Fruit fly (Drosophila melanogaster) whole organism, embryonic: Measurements from ENCODE around the gene Notum.

Experiments
- Antp ChIP-seq: fragments of 200-800 bp; sonication (Bioruptor generic); optimal IDR thresholded peaks from 3 replicates; lab custom pipeline; 2016; ENCODE audit warnings: missing biosample characterization, missing genetic modification characterization
- CG10147 ChIP-seq: fragments of 200-800 bp; sonication (Bioruptor generic); optimal IDR thresholded peaks from 2 replicates; lab custom pipeline; 2019; ENCODE audit warnings: missing biosample characterization, mild to moderate bottlenecking, missing genetic modification characterization, moderate library complexity
- CG10431 ChIP-seq: fragments of 200-800 bp; sonication (Bioruptor generic); optimal IDR thresholded peaks from 3 replicates; lab custom pipeline; 2018; ENCODE audit warnings: missing biosample characterization, mild to moderate bottlenecking, missing genetic modification characterization
- CG11093 ChIP-seq: fragments of 200-800 bp; sonication (Bioruptor generic); IDR thresholded peaks from 3 replicates; pipeline ENCODE4 v1.3.6; 2022; ENCODE audit warnings: missing biosample characterization, missing genetic modification characterization
- CG11504 ChIP-seq: fragments of 200-800 bp; sonication (Bioruptor generic); optimal IDR thresholded peaks from 3 replicates; lab custom pipeline; 2019; ENCODE audit warnings: missing biosample characterization, mild to moderate bottlenecking, missing genetic modification characterization, moderate library complexity
- CG12236 ChIP-seq: fragments of 200-800 bp; sonication (Bioruptor generic); optimal IDR thresholded peaks from 2 replicates; lab custom pipeline; 2016; ENCODE audit warnings: missing biosample characterization, missing genetic modification characterization
- CG12299 ChIP-seq: fragments of 200-800 bp; sonication (Bioruptor generic); optimal IDR thresholded peaks from 2 replicates; lab custom pipeline; 2018; ENCODE audit warnings: missing biosample characterization, mild to moderate bottlenecking, missing genetic modification characterization
- CG16863 ChIP-seq: fragments of 200-800 bp; sonication (Bioruptor generic); optimal IDR thresholded peaks from 3 replicates; lab custom pipeline; 2016; ENCODE audit warnings: missing biosample characterization, missing genetic modification characterization
- CG17912 ChIP-seq: fragments of 200-800 bp; sonication (Bioruptor generic); optimal IDR thresholded peaks from 2 replicates; lab custom pipeline; 2018; ENCODE audit warnings: missing biosample characterization, mild to moderate bottlenecking, missing genetic modification characterization
- CG2129 ChIP-seq: fragments of 200-800 bp; sonication (Bioruptor generic); IDR thresholded peaks from 2 replicates; pipeline ENCODE4 v1.3.6; 2022; ENCODE audit warnings: missing biosample characterization, missing genetic modification characterization; ENCODE audit not compliant: partially characterized antibody
- CG2199 ChIP-seq: fragments of 200-800 bp; sonication (Bioruptor generic); IDR thresholded peaks from 3 replicates; pipeline ENCODE4 v1.3.6; 2022; ENCODE audit warnings: missing biosample characterization, missing genetic modification characterization
- CG30403 ChIP-seq: fragments of 200-800 bp; sonication (Bioruptor generic); optimal IDR thresholded peaks from 3 replicates; lab custom pipeline; 2016; ENCODE audit warnings: missing biosample characterization, missing genetic modification characterization
- CG3281 ChIP-seq: fragments of 200-800 bp; sonication (Bioruptor generic); optimal IDR thresholded peaks from 3 replicates; lab custom pipeline; 2017; ENCODE audit warnings: missing biosample characterization, mild to moderate bottlenecking, missing genetic modification characterization
- CG4360 ChIP-seq: fragments of 200-800 bp; sonication (Bioruptor generic); IDR thresholded peaks from 2 replicates; pipeline ENCODE4 v1.3.6; 2022; ENCODE audit warnings: missing biosample characterization, missing genetic modification characterization
- CG5245 ChIP-seq: fragments of 200-800 bp; sonication (Bioruptor generic); optimal IDR thresholded peaks from 3 replicates; lab custom pipeline; 2016; ENCODE audit warnings: missing biosample characterization, missing genetic modification characterization
- CG7556 ChIP-seq: fragments of 200-800 bp; sonication (Bioruptor generic); optimal IDR thresholded peaks from 2 replicates; lab custom pipeline; 2017; ENCODE audit warnings: missing biosample characterization, mild to moderate bottlenecking, missing genetic modification characterization
- CG7963 ChIP-seq: fragments of 200-800 bp; sonication (Bioruptor generic); IDR thresholded peaks from 3 replicates; pipeline ENCODE4 v1.3.6; 2022; ENCODE audit warnings: missing biosample characterization, missing genetic modification characterization; ENCODE audit not compliant: partially characterized antibody
- CG8944 ChIP-seq: fragments of 200-800 bp; sonication (Bioruptor generic); optimal IDR thresholded peaks from 3 replicates; lab custom pipeline; 2016; ENCODE audit warnings: missing biosample characterization, missing genetic modification characterization
- CG9817 ChIP-seq: fragments of 200-800 bp; sonication (Bioruptor generic); optimal IDR thresholded peaks from 2 replicates; lab custom pipeline; 2018; ENCODE audit warnings: missing biosample characterization, mild to moderate bottlenecking, missing genetic modification characterization, moderate library complexity
- CHES-1-like ChIP-seq: fragments of 200-800 bp; sonication (Bioruptor generic); optimal IDR thresholded peaks from 2 replicates; lab custom pipeline; 2016; ENCODE audit warnings: missing biosample characterization, missing genetic modification characterization
- Chrac-16 ChIP-seq: fragments of 200-800 bp; sonication (Bioruptor generic); optimal IDR thresholded peaks from 3 replicates; lab custom pipeline; 2016; ENCODE audit warnings: missing biosample characterization, missing genetic modification characterization
- CkIIα-i1 ChIP-seq: fragments of 200-800 bp; sonication (Bioruptor generic); IDR thresholded peaks from 2 replicates; pipeline ENCODE4 v1.3.6; 2022; ENCODE audit warnings: missing biosample characterization, missing genetic modification characterization
- D19B ChIP-seq: fragments of 200-800 bp; sonication (Bioruptor generic); optimal IDR thresholded peaks from 2 replicates; lab custom pipeline; 2017; ENCODE audit warnings: missing biosample characterization, mild to moderate bottlenecking, missing genetic modification characterization
- Doc2 ChIP-seq: fragments of 200-800 bp; sonication (Bioruptor generic); IDR thresholded peaks from 2 replicates; pipeline ENCODE4 v1.3.6; 2022; ENCODE audit warnings: missing biosample characterization, missing genetic modification characterization
- Eip74EF ChIP-seq, 2 experiments: fragments of 200-800 bp in 1 of 2; fragments of >200 bp in 1 of 2; sonication (Bioruptor generic) in 1 of 2; optimal IDR thresholded peaks; 2 replicates each; lab custom pipeline; 2017 to 2019; ENCODE audit warnings: missing biosample characterization in 2 of 2, missing genetic modification characterization in 2 of 2, mild to moderate bottlenecking in 1 of 2, moderate library complexity in 1 of 2
- Ets65A ChIP-seq: fragments of 200-800 bp; sonication (Bioruptor generic); peaks from one replicate; lab custom pipeline; 2016; ENCODE audit warnings: missing biosample characterization, missing genetic modification characterization
- Kr ChIP-seq: fragments of 200-800 bp; sonication (Bioruptor generic); optimal IDR thresholded peaks from 2 replicates; lab custom pipeline; 2017; ENCODE audit warnings: missing biosample characterization, mild to moderate bottlenecking, missing genetic modification characterization
- Side ChIP-seq: fragments of 200-800 bp; sonication (Bioruptor generic); optimal IDR thresholded peaks from 2 replicates; lab custom pipeline; 2016; ENCODE audit warnings: missing biosample characterization, missing genetic modification characterization
- amos ChIP-seq: fragments of 200-800 bp; sonication (Bioruptor generic); IDR thresholded peaks from 2 replicates; pipeline ENCODE4 v1.3.6; 2022; ENCODE audit warnings: missing biosample characterization, missing genetic modification characterization; ENCODE audit not compliant: partially characterized antibody
- ash1 ChIP-seq: fragments of 200-800 bp; sonication (Bioruptor generic); optimal IDR thresholded peaks from 2 replicates; lab custom pipeline; 2018; ENCODE audit warnings: missing biosample characterization, mild to moderate bottlenecking, missing genetic modification characterization
- bigmax ChIP-seq: fragments of 200-800 bp; sonication (Bioruptor generic); optimal IDR thresholded peaks from 2 replicates; lab custom pipeline; 2018; ENCODE audit warnings: missing biosample characterization, mild to moderate bottlenecking, missing genetic modification characterization
- bowl ChIP-seq: fragments of 200-800 bp; sonication (Bioruptor generic); IDR thresholded peaks from 2 replicates; pipeline ENCODE4 v1.3.6; 2022; ENCODE audit warnings: missing biosample characterization, missing genetic modification characterization
- bsh ChIP-seq, 2 experiments: fragments of 200-800 bp; sonication (Bioruptor generic); optimal IDR thresholded peaks; 2 replicates each; lab custom pipeline; 2017 to 2018; ENCODE audit warnings: mild to moderate bottlenecking in 2 of 2, missing biosample characterization in 2 of 2, missing genetic modification characterization in 2 of 2, moderate library complexity in 1 of 2
- btn ChIP-seq: fragments of 200-800 bp; sonication (Bioruptor generic); optimal IDR thresholded peaks from 2 replicates; lab custom pipeline; 2016; ENCODE audit warnings: missing biosample characterization, missing genetic modification characterization
- cg ChIP-seq: fragments of 200-800 bp; sonication (Bioruptor generic); optimal IDR thresholded peaks from 3 replicates; lab custom pipeline; 2019; ENCODE audit warnings: missing biosample characterization, mild to moderate bottlenecking, missing genetic modification characterization, moderate library complexity
- chm ChIP-seq: fragments of 200-800 bp; sonication (Bioruptor generic); IDR thresholded peaks from 2 replicates; pipeline ENCODE4 v1.3.6; 2022; ENCODE audit warnings: missing biosample characterization, missing genetic modification characterization
- eyg ChIP-seq: fragments of 200-800 bp; sonication (Bioruptor generic); optimal IDR thresholded peaks from 3 replicates; lab custom pipeline; 2016; ENCODE audit warnings: missing biosample characterization, missing genetic modification characterization
- hb ChIP-seq: fragments of 200-800 bp; sonication (Bioruptor generic); IDR thresholded peaks from 3 replicates; pipeline ENCODE4 v1.3.6; 2022; ENCODE audit warnings: missing biosample characterization, missing genetic modification characterization; ENCODE audit not compliant: partially characterized antibody
- her ChIP-seq: fragments of 200-800 bp; sonication (Bioruptor generic); optimal IDR thresholded peaks from 2 replicates; lab custom pipeline; 2016; ENCODE audit warnings: missing biosample characterization, missing genetic modification characterization
- jumu ChIP-seq: fragments of 200-800 bp; sonication (Bioruptor generic); optimal IDR thresholded peaks from 3 replicates; lab custom pipeline; 2016; ENCODE audit warnings: missing biosample characterization, missing genetic modification characterization
- lov ChIP-seq, 2 experiments: fragments of 200-800 bp in 1 of 2; fragments of >200 bp in 1 of 2; sonication (Bioruptor generic) in 1 of 2; IDR thresholded peaks in 1 of 2; optimal IDR thresholded peaks in 1 of 2; 2 replicates in 1 of 2; 3 replicates in 1 of 2; pipeline versions ENCODE4 v1.3.6 to Lab custom; 2017 to 2022; ENCODE audit warnings: missing biosample characterization in 1 of 2, missing genetic modification characterization in 1 of 2
- mam ChIP-seq: fragments of 200-800 bp; sonication (Bioruptor generic); optimal IDR thresholded peaks from 3 replicates; lab custom pipeline; 2016; ENCODE audit warnings: missing biosample characterization, missing genetic modification characterization
- pho ChIP-seq: fragments of 200-800 bp; sonication (Bioruptor generic); optimal IDR thresholded peaks from 2 replicates; lab custom pipeline; 2016; ENCODE audit warnings: missing biosample characterization, missing genetic modification characterization
- sens ChIP-seq: fragments of 200-800 bp; sonication (Bioruptor generic); peaks from one replicate; lab custom pipeline; 2016; ENCODE audit warnings: missing biosample characterization, missing genetic modification characterization
- sens-2 ChIP-seq: fragments of 200-800 bp; sonication (Bioruptor generic); IDR thresholded peaks from 2 replicates; pipeline ENCODE4 v1.3.6; 2022; ENCODE audit warnings: missing biosample characterization, missing genetic modification characterization
- sqz ChIP-seq: fragments of 200-800 bp; sonication (Bioruptor generic); optimal IDR thresholded peaks from 3 replicates; lab custom pipeline; 2018; ENCODE audit warnings: missing biosample characterization, mild to moderate bottlenecking, missing genetic modification characterization
- trem ChIP-seq: fragments of 200-800 bp; optimal IDR thresholded peaks from 3 replicates; lab custom pipeline; 2019; ENCODE audit warnings: missing biosample characterization, mild to moderate bottlenecking, missing genetic modification characterization, moderate library complexity
- tup ChIP-seq: fragments of 200-800 bp; sonication (Bioruptor generic); optimal IDR thresholded peaks from 2 replicates; lab custom pipeline; 2016; ENCODE audit warnings: missing biosample characterization, mild to moderate bottlenecking, missing genetic modification characterization, moderate library complexity
- wdn ChIP-seq: fragments of 200-800 bp; sonication (Bioruptor generic); IDR thresholded peaks from 2 replicates; pipeline ENCODE4 v1.3.6; 2022; ENCODE audit warnings: missing biosample characterization, missing genetic modification characterization
- wor ChIP-seq: fragments of 200-800 bp; sonication (Bioruptor generic); IDR thresholded peaks from 2 replicates; pipeline ENCODE4 v1.3.6; 2022; ENCODE audit warnings: missing biosample characterization, missing genetic modification characterization
- zfh2 ChIP-seq: fragments of 200-800 bp; sonication (Bioruptor generic); optimal IDR thresholded peaks from 2 replicates; lab custom pipeline; 2016; ENCODE audit warnings: missing biosample characterization, missing genetic modification characterization

The Notum gene

DNA sequence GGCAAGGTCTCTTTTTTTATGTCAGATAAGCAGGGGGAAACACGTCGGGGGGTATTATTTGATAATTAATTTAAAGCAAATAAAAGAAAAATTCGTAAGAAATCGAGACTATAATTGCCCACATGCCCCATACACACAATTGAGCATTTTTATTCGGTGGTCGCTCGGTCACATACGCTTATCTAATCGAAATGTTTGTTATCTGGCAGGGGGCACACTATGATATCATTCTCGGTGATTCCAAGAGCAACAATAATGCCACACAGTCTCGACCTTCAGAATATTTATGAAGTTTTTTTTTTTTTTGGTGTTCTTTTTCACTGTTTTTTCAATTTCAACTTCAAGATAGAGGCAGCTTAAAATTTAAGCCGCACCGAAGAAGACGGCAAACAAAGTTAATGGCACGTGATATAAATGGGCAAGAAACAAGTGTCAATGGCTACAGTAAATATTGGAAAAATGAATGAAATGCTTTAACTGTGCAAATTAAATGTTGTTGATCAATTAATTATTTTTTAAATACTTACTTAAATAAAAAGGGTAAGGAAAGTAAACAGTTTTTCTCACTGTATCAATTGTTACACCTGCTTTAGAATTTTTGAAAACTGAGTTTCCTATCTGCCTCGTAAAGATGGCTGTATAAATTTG lies 23.8 kb upstream of the Notum start (continued):
- TF ChIP-seq CG11093 (GFP tag; lab: Robert Waterston, UW) = peak; percentile 26; the same call in 1 of the 3 replicates
- peak; percentile 63 for TF ChIP-seq CG7556
- peak; percentile 46 for TF ChIP-seq CG10147 (GFP tag; lab: Kevin White, UChicago)
- TF ChIP-seq wor (GFP tag; lab: Robert Waterston, UW) = no peak
- no peak; the same call in 1 of the 2 replicates for TF ChIP-seq chm
- no peak for TF ChIP-seq CHES-1-like (GFP tag; lab: Kevin White, UChicago)
- TF ChIP-seq CG5245 = no peak
- TF ChIP-seq mam (GFP tag; lab: Kevin White, UChicago) = peak; percentile 3
- no peak for TF ChIP-seq CG30403
- TF ChIP-seq Chrac-16 = no peak
- no peak for TF ChIP-seq wdn
- no peak for TF ChIP-seq lov (optimal IDR thresholded peaks at IDR 0.05; lab: Kevin White, UChicago)
- no peak for TF ChIP-seq lov (GFP tag; IDR thresholded peaks at IDR 0.05; lab: Robert Waterston, UW)
- TF ChIP-seq eyg = no peak
- no peak for TF ChIP-seq ash1
- TF ChIP-seq trem (tag; lab: Kevin White, UChicago) = peak; percentile 10
- TF ChIP-seq CG3281 (GFP tag; lab: Kevin White, UChicago) = peak; percentile 65
- TF ChIP-seq bowl (GFP tag; lab: Robert Waterston, UW) = no peak
- TF ChIP-seq CG12236 (GFP tag; lab: Kevin White, UChicago) = no peak
- no peak for TF ChIP-seq CkIIα-i1 (GFP tag; lab: Robert Waterston, UW)
- no peak for TF ChIP-seq CG11504 (tag; lab: Kevin White, UChicago)
- TF ChIP-seq sens (GFP tag; lab: Kevin White, UChicago) = peak; percentile 82
- peak; percentile 85 for TF ChIP-seq sqz (GFP tag; lab: Kevin White, UChicago)
- no peak for TF ChIP-seq Ets65A (GFP tag; lab: Kevin White, UChicago)
- no peak for TF ChIP-seq Doc2
- no peak for TF ChIP-seq hb
- peak; percentile 13 for TF ChIP-seq pho (GFP tag; lab: Kevin White, UChicago)
- TF ChIP-seq CG2199 = 0 out of 3 replicates have a peak, but pooled peaks have one; percentile 24
- no peak for TF ChIP-seq Side (GFP tag; lab: Kevin White, UChicago)
- TF ChIP-seq bigmax (GFP tag; lab: Kevin White, UChicago) = no peak
- peak in 1 of 2 experiments; percentile 53 for TF ChIP-seq bsh (GFP tag; optimal IDR thresholded peaks at IDR 0.05; lab: Kevin White, UChicago)
- no peak for TF ChIP-seq amos
- no peak for TF ChIP-seq tup (GFP tag; lab: Kevin White, UChicago)
- TF ChIP-seq CG8944 (GFP tag; lab: Kevin White, UChicago) = no peak
- peak; percentile 18 for TF ChIP-seq D19B (GFP tag; lab: Kevin White, UChicago)
- 0 out of 2 replicates have a peak, but pooled peaks have one; percentile 19 for TF ChIP-seq CG4360 (GFP tag; lab: Robert Waterston, UW)
- TF ChIP-seq jumu (GFP tag; lab: Kevin White, UChicago) = no peak

DNA sequence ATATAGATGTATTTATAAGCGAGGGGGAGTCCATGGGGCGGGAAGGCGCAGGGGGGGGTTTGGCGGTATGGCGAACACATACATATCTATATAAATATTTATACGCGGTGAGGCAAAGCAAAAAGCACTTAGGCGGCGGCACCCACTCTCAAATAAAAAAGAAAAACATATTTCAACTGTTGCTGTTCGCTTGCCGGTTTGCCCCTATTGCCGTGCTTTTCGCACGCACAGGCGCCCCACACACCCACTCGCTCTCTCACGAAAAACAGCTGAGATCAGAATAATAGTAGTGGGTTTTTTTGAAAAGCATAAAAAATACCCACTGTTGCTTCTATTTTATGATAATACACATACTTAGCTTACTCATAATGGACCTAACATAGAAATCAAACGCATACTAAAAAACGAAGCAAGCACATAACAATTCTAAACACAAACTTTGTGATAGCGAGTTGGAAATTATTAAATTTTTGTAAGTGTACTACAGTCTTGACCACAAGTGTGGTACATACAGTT lies 22.1 kb upstream of the Notum start:
- TF ChIP-seq zfh2 (GFP tag; lab: Kevin White, UChicago) = peak; percentile 90
- TF ChIP-seq CG12299 (tag; lab: Kevin White, UChicago) = peak; percentile 68
- no peak for TF ChIP-seq sens-2 (GFP tag; lab: Robert Waterston, UW)
- peak; percentile 34 for TF ChIP-seq cg (GFP tag; lab: Kevin White, UChicago)
- TF ChIP-seq her (GFP tag; lab: Kevin White, UChicago) = peak; percentile 85
- peak; percentile 64 for TF ChIP-seq Antp
- TF ChIP-seq Eip74EF (GFP tag; optimal IDR thresholded peaks at IDR 0.05; lab: Kevin White, UChicago) = peak in 1 of 2 experiments; percentile 77
- TF ChIP-seq CG10431 (GFP tag; lab: Kevin White, UChicago) = no peak
- no peak for TF ChIP-seq CG7963 (GFP tag; lab: Robert Waterston, UW)
- TF ChIP-seq btn (GFP tag; lab: Kevin White, UChicago) = peak; percentile 32
- no peak for TF ChIP-seq CG17912 (GFP tag; lab: Kevin White, UChicago)
- peak; percentile 52 for TF ChIP-seq CG16863 (GFP tag; lab: Kevin White, UChicago)
- peak; percentile 89 for TF ChIP-seq CG9817 (tag; lab: Kevin White, UChicago)
- no peak for TF ChIP-seq Kr (GFP tag; lab: Kevin White, UChicago)
- no peak for TF ChIP-seq CG2129 (GFP tag; lab: Robert Waterston, UW)
